Worm (Caenorhabditis elegans): ENCODE measurements around the gene dhs-22.

The dhs-22 gene

ce11 chrV:14440841-14441240 is 19.6 kb upstream of the dhs-22 start, which contains the start of gene F23B12.4:
F23B12.4 (plus strand) TSS chrV:14441141.
- TF ChIP-seq snpc-1.2 (GFP tag; IDR thresholded peaks at IDR 0.05) (no peak), unc-62 (GFP tag; optimal IDR thresholded peaks at IDR 0.05 in 1 of 2) (no peak), unc-62 (tag; optimal IDR thresholded peaks at IDR 0.05) (no peak), fkh-10 (GFP tag; optimal IDR thresholded peaks at IDR 0.05) (no peak), ceh-62 (tag; optimal IDR thresholded peaks at IDR 0.05) (no peak), T26A8.4 (GFP tag; IDR thresholded peaks at IDR 0.05) (no peak), lin-29 (GFP tag; IDR thresholded peaks at IDR 0.05) (no peak), lin-38 (GFP tag; IDR thresholded peaks at IDR 0.05) (no peak), daf-19 (GFP tag; conservative IDR thresholded peaks at IDR 0.05) (no peak), lin-39 (tag; optimal IDR thresholded peaks at IDR 0.05) (no peak), ceh-32 (tag; optimal IDR thresholded peaks at IDR 0.05; ENCODE audit: poor library complexity) (no peak), vab-7 (GFP tag; IDR thresholded peaks at IDR 0.05) (no peak)

- TF ChIP-seq ceh-82 (tag; optimal IDR thresholded peaks at IDR 0.05) (no peak), rbr-2 (tag; optimal IDR thresholded peaks at IDR 0.05) (no peak), aha-1 (tag) (peak; percentile 55), skn-1 (tag; optimal IDR thresholded peaks at IDR 0.05) (no peak), unc-62 (GFP tag; optimal IDR thresholded peaks at IDR 0.05 in 1 of 2) (peak in 1 of 2 experiments; percentile 97), unc-62 (tag; optimal IDR thresholded peaks at IDR 0.05) (no peak)
Measured at ce11 chrV:14439236-14439635, 18.0 kb upstream of the dhs-22 start.

- no peak for TF ChIP-seq zfp-3 (GFP tag; conservative IDR thresholded peaks at IDR 0.05)
- no peak for TF ChIP-seq daf-16 (GFP tag; optimal IDR thresholded peaks at IDR 0.05)
- no peak for TF ChIP-seq daf-16 (tag; optimal IDR thresholded peaks at IDR 0.05)
- TF ChIP-seq hmg-1.1 (GFP tag; IDR thresholded peaks at IDR 0.05) = no peak
- TF ChIP-seq aha-1 (tag) = peak; percentile 91
- no peak for TF ChIP-seq dve-1 (tag; optimal IDR thresholded peaks at IDR 0.05; ENCODE audit: insufficient read depth)
- TF ChIP-seq nhr-77 (tag; optimal IDR thresholded peaks at IDR 0.05) = no peak
- no peak for TF ChIP-seq dmd-8 (GFP tag; IDR thresholded peaks at IDR 0.05)
- no peak for TF ChIP-seq arid-1 (GFP tag; conservative IDR thresholded peaks at IDR 0.05)
- TF ChIP-seq nhr-28 (tag; optimal IDR thresholded peaks at IDR 0.05) = no peak
- TF ChIP-seq nhr-41 (GFP tag; IDR thresholded peaks at IDR 0.05) = no peak
- TF ChIP-seq cey-2 (tag; optimal IDR thresholded peaks at IDR 0.05; ENCODE audit: borderline replicate concordance, insufficient read depth) = no peak
- TF ChIP-seq ZK546.5 (tag; optimal IDR thresholded peaks at IDR 0.05) = no peak
- TF ChIP-seq unc-62 (GFP tag; optimal IDR thresholded peaks at IDR 0.05 in 1 of 2) = peak in 1 of 2 experiments; percentile 57
- no peak for TF ChIP-seq unc-62 (tag; optimal IDR thresholded peaks at IDR 0.05)
- TF ChIP-seq nhr-111 (GFP tag; optimal IDR thresholded peaks at IDR 0.05) = no peak
- no peak for TF ChIP-seq ama-1 (optimal IDR thresholded peaks at IDR 0.05)
Measured at ce11 chrV:14438099-14438739, 17.0 kb upstream of the dhs-22 start.

- no peak for TF ChIP-seq nhr-42 (GFP tag; IDR thresholded peaks at IDR 0.05)
- TF ChIP-seq ceh-62 (tag; optimal IDR thresholded peaks at IDR 0.05) = no peak
- no peak for TF ChIP-seq rbr-2 (tag; optimal IDR thresholded peaks at IDR 0.05)
- no peak for TF ChIP-seq daf-12 (tag; optimal IDR thresholded peaks at IDR 0.05)
- peak; percentile 11 for TF ChIP-seq aha-1 (tag)
- TF ChIP-seq nhr-102 (tag; optimal IDR thresholded peaks at IDR 0.05) = no peak
- no peak for TF ChIP-seq php-3 (GFP tag; IDR thresholded peaks at IDR 0.05)
Measured at ce11 chrV:14437355-14437754, 16.1 kb upstream of the dhs-22 start.

ce11 chrV:14436195-14436594 is 15.0 kb upstream of the dhs-22 start:
- TF ChIP-seq mes-2 (tag; optimal IDR thresholded peaks at IDR 0.05; ENCODE audit: poor library complexity, severe bottlenecking) = no peak
- no peak for TF ChIP-seq nhr-11 (tag; optimal IDR thresholded peaks at IDR 0.05)
- no peak for TF ChIP-seq php-3 (GFP tag; IDR thresholded peaks at IDR 0.05)
- TF ChIP-seq nhr-102 (tag; optimal IDR thresholded peaks at IDR 0.05) = no peak
- no peak for TF ChIP-seq lin-13 (GFP tag; optimal IDR thresholded peaks at IDR 0.05)
- TF ChIP-seq mxl-2 (GFP tag; conservative IDR thresholded peaks at IDR 0.05) = no peak
- no peak for TF ChIP-seq lin-15B (tag; optimal IDR thresholded peaks at IDR 0.05)
- TF ChIP-seq pqm-1 (tag; optimal IDR thresholded peaks at IDR 0.05) = no peak
- TF ChIP-seq skn-1 (tag; optimal IDR thresholded peaks at IDR 0.05) = no peak
- no peak for TF ChIP-seq hif-1 (tag; optimal IDR thresholded peaks at IDR 0.05)
- no peak for TF ChIP-seq cey-2 (tag; optimal IDR thresholded peaks at IDR 0.05; ENCODE audit: borderline replicate concordance, insufficient read depth)
- no peak for TF ChIP-seq daf-16 (GFP tag; optimal IDR thresholded peaks at IDR 0.05)
- no peak for TF ChIP-seq daf-16 (tag; optimal IDR thresholded peaks at IDR 0.05)

Measured in whole organism, L4 larva.